Fruit fly (Drosophila melanogaster) S2 (cell line): ENCODE results near the gene CG15754.

Experiments
- CG8478 ChIP-seq: fragments of >200 bp; optimal IDR thresholded peaks from 2 replicates; lab custom pipeline; 2018
- CTCF ChIP-seq, 2 experiments: fragments of >200 bp; optimal IDR thresholded peaks; 2 replicates each; lab custom pipeline; 2018

DNA sequence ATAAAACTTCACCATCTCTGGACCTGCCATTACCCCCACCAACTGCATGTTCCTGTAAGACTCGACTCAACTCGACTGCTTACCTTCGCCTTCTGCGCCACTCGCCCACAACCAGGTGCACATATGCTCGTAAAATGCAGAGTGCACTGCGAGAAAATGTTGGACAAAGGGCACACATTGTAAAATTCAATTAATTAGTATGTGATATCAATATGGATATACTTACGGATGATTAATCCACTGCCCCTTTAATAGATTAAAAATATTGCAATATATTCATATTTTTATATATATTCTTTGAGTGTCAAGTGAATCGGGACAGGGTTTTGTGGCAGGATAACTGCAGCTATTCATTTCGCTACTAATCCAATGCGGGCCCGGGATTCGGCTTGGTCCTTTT is 9.0 kb downstream of the CG15754 start:
- TF ChIP-seq CG8478 (lab: Kevin White, UChicago) (no peak), CTCF (optimal IDR thresholded peaks at IDR 0.05; lab: Kevin White, UChicago) (no peak)
